Fruit fly (Drosophila melanogaster): ENCODE data around the gene HisRS.

- TF ChIP-seq crc (GFP tag; optimal IDR thresholded peaks at IDR 0.05) (no peak), CG18262 (tag; optimal IDR thresholded peaks at IDR 0.05) (no peak), pnt (GFP tag; optimal IDR thresholded peaks at IDR 0.05) (no peak)
These were observed 28.1 kb downstream of the HisRS start for dm6 chrX:18543328-18543727.
